Fruit fly (Drosophila melanogaster) whole organism, embryonic: ENCODE data around the gene CG5225.

Experiments
- CG11093 ChIP-seq: fragments of 200-800 bp; sonication (Bioruptor generic); IDR thresholded peaks from 3 replicates; pipeline ENCODE4 v1.3.6; 2022; ENCODE audit warnings: missing biosample characterization, missing genetic modification characterization
- CG11504 ChIP-seq: fragments of 200-800 bp; sonication (Bioruptor generic); optimal IDR thresholded peaks from 3 replicates; lab custom pipeline; 2019; ENCODE audit warnings: missing biosample characterization, mild to moderate bottlenecking, missing genetic modification characterization, moderate library complexity
- CG12219 ChIP-seq: fragments of 200-800 bp; sonication (Bioruptor generic); optimal IDR thresholded peaks from 3 replicates; lab custom pipeline; 2018; ENCODE audit warnings: missing biosample characterization, mild to moderate bottlenecking, missing genetic modification characterization
- CG12236 ChIP-seq: fragments of 200-800 bp; sonication (Bioruptor generic); optimal IDR thresholded peaks from 2 replicates; lab custom pipeline; 2016; ENCODE audit warnings: missing biosample characterization, missing genetic modification characterization
- CG13424 ChIP-seq: fragments of 200-800 bp; sonication (Bioruptor generic); optimal IDR thresholded peaks from 2 replicates; lab custom pipeline; 2019; ENCODE audit warnings: missing biosample characterization, mild to moderate bottlenecking, missing genetic modification characterization, moderate library complexity
- CG13775 ChIP-seq: fragments of 200-800 bp; sonication (Bioruptor generic); optimal IDR thresholded peaks from 3 replicates; lab custom pipeline; 2017; ENCODE audit warnings: missing biosample characterization, mild to moderate bottlenecking, missing genetic modification characterization
- CG14441 ChIP-seq: fragments of 200-800 bp; sonication (Bioruptor generic); IDR thresholded peaks from 2 replicates; pipeline ENCODE4 v1.3.6; 2022; ENCODE audit warnings: missing biosample characterization, missing genetic modification characterization
- CG14710 ChIP-seq: fragments of 200-800 bp; sonication (Bioruptor generic); optimal IDR thresholded peaks from 3 replicates; lab custom pipeline; 2019; ENCODE audit warnings: missing biosample characterization, mild to moderate bottlenecking, missing genetic modification characterization, moderate library complexity
- CG14965 ChIP-seq: fragments of 200-800 bp; sonication (Bioruptor generic); optimal IDR thresholded peaks from 2 replicates; lab custom pipeline; 2016; ENCODE audit warnings: missing biosample characterization, missing genetic modification characterization, borderline replicate concordance
- CG18011 ChIP-seq: fragments of 200-800 bp; sonication (Bioruptor generic); optimal IDR thresholded peaks from 2 replicates; lab custom pipeline; 2017; ENCODE audit warnings: missing biosample characterization, missing genetic modification characterization, mild to moderate bottlenecking, moderate library complexity, missing genotype
- CG2129 ChIP-seq: fragments of 200-800 bp; sonication (Bioruptor generic); IDR thresholded peaks from 2 replicates; pipeline ENCODE4 v1.3.6; 2022; ENCODE audit warnings: missing biosample characterization, missing genetic modification characterization; ENCODE audit not compliant: partially characterized antibody
- CG2712 ChIP-seq: fragments of 200-800 bp; optimal IDR thresholded peaks from 3 replicates; lab custom pipeline; 2019; ENCODE audit warnings: missing biosample characterization, mild to moderate bottlenecking, missing genetic modification characterization, moderate library complexity
- CG32772 ChIP-seq: fragments of 200-800 bp; sonication (Bioruptor generic); IDR thresholded peaks from 2 replicates; pipeline ENCODE4 v1.3.6; 2022; ENCODE audit warnings: missing biosample characterization, missing genetic modification characterization
- CG4282 ChIP-seq: fragments of 200-800 bp; sonication (Bioruptor generic); optimal IDR thresholded peaks from 2 replicates; lab custom pipeline; 2016; ENCODE audit warnings: missing biosample characterization, missing genetic modification characterization
- CG4424 ChIP-seq: fragments of 200-800 bp; sonication (Bioruptor generic); optimal IDR thresholded peaks from 3 replicates; lab custom pipeline; 2016; ENCODE audit warnings: missing biosample characterization, missing genetic modification characterization
- CG4707 ChIP-seq: fragments of 200-800 bp; sonication (Bioruptor generic); optimal IDR thresholded peaks from 2 replicates; lab custom pipeline; 2018; ENCODE audit warnings: missing biosample characterization, mild to moderate bottlenecking, missing genetic modification characterization, moderate library complexity
- CG4730 ChIP-seq: fragments of 200-800 bp; sonication (Bioruptor generic); IDR thresholded peaks from 2 replicates; pipeline ENCODE4 v1.3.6; 2022; ENCODE audit warnings: missing biosample characterization, missing genetic modification characterization
- CG5953 ChIP-seq: fragments of 200-800 bp; sonication (Bioruptor generic); IDR thresholded peaks from 2 replicates; pipeline ENCODE4 v1.3.6; 2022; ENCODE audit warnings: missing biosample characterization, missing genetic modification characterization
- CG6654 ChIP-seq: fragments of 200-800 bp; sonication (Bioruptor generic); optimal IDR thresholded peaks from 2 replicates; lab custom pipeline; 2017; ENCODE audit warnings: missing biosample characterization, mild to moderate bottlenecking, missing genetic modification characterization
- CG8388 ChIP-seq: fragments of 200-800 bp; sonication (Bioruptor generic); optimal IDR thresholded peaks from 2 replicates; lab custom pipeline; 2019; ENCODE audit warnings: missing biosample characterization, mild to moderate bottlenecking, missing genetic modification characterization, moderate library complexity
- CG9727 ChIP-seq: fragments of 200-800 bp; sonication (Bioruptor generic); optimal IDR thresholded peaks from 3 replicates; lab custom pipeline; 2017; ENCODE audit warnings: missing biosample characterization, mild to moderate bottlenecking, missing genetic modification characterization
- Dll ChIP-seq: fragments of 200-800 bp; sonication (Bioruptor generic); IDR thresholded peaks from 4 replicates; pipeline ENCODE4 v1.3.6; 2022; ENCODE audit warnings: missing biosample characterization, missing genetic modification characterization; ENCODE audit not compliant: partially characterized antibody
- Dref ChIP-seq: fragments of 200-800 bp; sonication (Bioruptor generic); IDR thresholded peaks from 2 replicates; pipeline ENCODE4 v1.3.6; 2022; ENCODE audit warnings: missing biosample characterization, missing genetic modification characterization
- Myb ChIP-seq: fragments of 200-800 bp; sonication (Bioruptor generic); optimal IDR thresholded peaks from 2 replicates; lab custom pipeline; 2016; ENCODE audit warnings: missing biosample characterization, missing genetic modification characterization
- Pdp1 ChIP-seq, 2 experiments: fragments of 200-800 bp; sonication (Bioruptor generic); optimal IDR thresholded peaks; 3 replicates each; lab custom pipeline; 2016; ENCODE audit warnings: missing biosample characterization in 2 of 2, missing genetic modification characterization in 2 of 2, mild to moderate bottlenecking in 1 of 2, moderate library complexity in 1 of 2
- Xbp1 ChIP-seq: fragments of 200-800 bp; sonication (Bioruptor generic); optimal IDR thresholded peaks from 3 replicates; lab custom pipeline; 2016; ENCODE audit warnings: missing biosample characterization, mild to moderate bottlenecking, missing genetic modification characterization
- ab ChIP-seq: fragments of 200-800 bp; sonication (Bioruptor generic); optimal IDR thresholded peaks from 2 replicates; lab custom pipeline; 2016; ENCODE audit warnings: missing biosample characterization, missing genetic modification characterization
- al ChIP-seq: fragments of 200-800 bp; sonication (Bioruptor generic); IDR thresholded peaks from 2 replicates; pipeline ENCODE4 v1.3.6; 2022; ENCODE audit warnings: missing biosample characterization, missing genetic modification characterization
- bigmax ChIP-seq: fragments of 200-800 bp; sonication (Bioruptor generic); optimal IDR thresholded peaks from 2 replicates; lab custom pipeline; 2018; ENCODE audit warnings: missing biosample characterization, mild to moderate bottlenecking, missing genetic modification characterization
- cad ChIP-seq: fragments of >200 bp; optimal IDR thresholded peaks from 2 replicates; lab custom pipeline; 2017; ENCODE audit warnings: missing biosample characterization, missing genetic modification characterization
- cas ChIP-seq: fragments of 200-800 bp; sonication (Bioruptor generic); IDR thresholded peaks from 2 replicates; pipeline ENCODE4 v1.3.6; 2022; ENCODE audit warnings: missing biosample characterization, missing genetic modification characterization
- cato ChIP-seq: fragments of 200-800 bp; sonication (Bioruptor generic); optimal IDR thresholded peaks from 2 replicates; lab custom pipeline; 2016; ENCODE audit warnings: missing biosample characterization, missing genetic modification characterization, borderline replicate concordance
- chif ChIP-seq, 2 experiments: fragments of 200-800 bp; sonication (Bioruptor generic); optimal IDR thresholded peaks; 3 replicates each; lab custom pipeline; 2016; ENCODE audit warnings: missing biosample characterization in 2 of 2, missing genetic modification characterization in 2 of 2
- croc ChIP-seq: fragments of 200-800 bp; sonication (Bioruptor generic); conservative IDR thresholded peaks from 3 replicates; pipeline ENCODE4 v1.3.6; 2022; ENCODE audit warnings: missing biosample characterization, missing genetic modification characterization
- da ChIP-seq: fragments of 200-800 bp; sonication (Bioruptor generic); optimal IDR thresholded peaks from 2 replicates; lab custom pipeline; 2016; ENCODE audit warnings: missing biosample characterization, missing genetic modification characterization
- ewg ChIP-seq: fragments of 200-800 bp; sonication (Bioruptor generic); optimal IDR thresholded peaks from 3 replicates; lab custom pipeline; 2017; ENCODE audit warnings: mild to moderate bottlenecking, missing biosample characterization, missing genetic modification reagents, missing genetic modification characterization
- grn ChIP-seq: fragments of 200-800 bp; sonication (Bioruptor generic); optimal IDR thresholded peaks from 3 replicates; lab custom pipeline; 2017; ENCODE audit warnings: missing biosample characterization, missing genetic modification characterization
- ham ChIP-seq: fragments of 200-800 bp; sonication (Bioruptor generic); IDR thresholded peaks from 2 replicates; pipeline ENCODE4 v1.3.6; 2022; ENCODE audit warnings: missing biosample characterization, missing genetic modification characterization
- her ChIP-seq: fragments of 200-800 bp; sonication (Bioruptor generic); optimal IDR thresholded peaks from 2 replicates; lab custom pipeline; 2016; ENCODE audit warnings: missing biosample characterization, missing genetic modification characterization
- inv ChIP-seq: fragments of 200-800 bp; sonication (Bioruptor generic); IDR thresholded peaks from 2 replicates; pipeline ENCODE4 v1.3.6; 2022; ENCODE audit warnings: missing biosample characterization, missing genetic modification characterization; ENCODE audit not compliant: partially characterized antibody
- jing ChIP-seq: fragments of 200-800 bp; sonication (Bioruptor generic); optimal IDR thresholded peaks from 2 replicates; lab custom pipeline; 2018; ENCODE audit warnings: missing biosample characterization, mild to moderate bottlenecking, missing genetic modification characterization
- kah ChIP-seq: fragments of 200-800 bp; sonication (Bioruptor generic); optimal IDR thresholded peaks from 2 replicates; lab custom pipeline; 2018; ENCODE audit warnings: missing biosample characterization, mild to moderate bottlenecking, missing genetic modification characterization
- maf-S ChIP-seq: fragments of 200-800 bp; sonication (Bioruptor generic); optimal IDR thresholded peaks from 2 replicates; lab custom pipeline; 2016; ENCODE audit warnings: missing biosample characterization, missing genetic modification characterization
- mam ChIP-seq: fragments of 200-800 bp; sonication (Bioruptor generic); optimal IDR thresholded peaks from 3 replicates; lab custom pipeline; 2016; ENCODE audit warnings: missing biosample characterization, missing genetic modification characterization
- mirr ChIP-seq: fragments of 200-800 bp; sonication (Bioruptor generic); optimal IDR thresholded peaks from 3 replicates; lab custom pipeline; 2018; ENCODE audit warnings: missing biosample characterization, mild to moderate bottlenecking, missing genetic modification characterization
- pan ChIP-seq, 4 experiments: fragments of >200 bp in 3 of 4; fragments of 200-800 bp in 1 of 4; sonication (Bioruptor generic) in 1 of 4; optimal IDR thresholded peaks in 3 of 4; IDR thresholded peaks in 1 of 4; 2 replicates each; pipeline versions ENCODE4 v1.3.6 to Lab custom; 2017 to 2022; ENCODE audit warnings: missing biosample characterization in 2 of 4, missing genetic modification characterization in 2 of 4, mixed read lengths in 1 of 4
- row ChIP-seq: fragments of 200-800 bp; sonication (Bioruptor generic); IDR thresholded peaks from 3 replicates; pipeline ENCODE4 v1.3.6; 2022; ENCODE audit warnings: missing biosample characterization, missing genetic modification characterization
- seq ChIP-seq: fragments of 200-800 bp; sonication (Bioruptor generic); IDR thresholded peaks from 2 replicates; pipeline ENCODE4 v1.3.6; 2022; ENCODE audit warnings: missing biosample characterization, missing genetic modification characterization
- vfl ChIP-seq: fragments of 200-800 bp; sonication (Bioruptor generic); optimal IDR thresholded peaks from 2 replicates; lab custom pipeline; 2016; ENCODE audit warnings: missing biosample characterization, missing genetic modification characterization
- zfh1 ChIP-seq: fragments of 200-800 bp; sonication (Bioruptor generic); IDR thresholded peaks from 3 replicates; pipeline ENCODE4 v1.3.6; 2022; ENCODE audit warnings: missing biosample characterization, missing genetic modification characterization

Gene CG5225

dm6 chr3R:17079859-17080255 is 51.4 kb downstream of the CG5225 start, which contains the start of the genes Keap1 and kuk (continued):
- TF ChIP-seq CG12236 (GFP tag; lab: Kevin White, UChicago) (no peak), zfh1 (GFP tag; lab: Robert Waterston, UW) (peak; percentile 63; the same call in 1 of the 3 replicates), grn (GFP tag; lab: Kevin White, UChicago) (no peak), jing (no peak), CG12219 (no peak), CG6654 (GFP tag; lab: Kevin White, UChicago) (no peak), ham (GFP tag; lab: Robert Waterston, UW) (no peak), kah (GFP tag; lab: Kevin White, UChicago) (no peak), CG11093 (peak; percentile 16; the same call in 1 of the 3 replicates), maf-S (GFP tag; lab: Kevin White, UChicago) (peak; percentile 71), CG4707 (GFP tag; lab: Kevin White, UChicago) (no peak), Pdp1 (GFP tag; optimal IDR thresholded peaks at IDR 0.05; lab: Kevin White, UChicago) (peak; percentile 58 to 82), cas (GFP tag; lab: Robert Waterston, UW) (peak; percentile 40; the same call in 1 of the 2 replicates), cato (GFP tag; lab: Kevin White, UChicago) (peak; percentile 21), CG13424 (tag; lab: Kevin White, UChicago) (peak; percentile 19), CG8388 (no peak), CG4730 (GFP tag; lab: Robert Waterston, UW) (no peak), CG2712 (peak; percentile 62), da (peak; percentile 3), al (GFP tag; lab: Robert Waterston, UW) (peak; percentile 44; the same call in 1 of the 2 replicates), mam (GFP tag; lab: Kevin White, UChicago) (peak; percentile 76), inv (peak; percentile 88), Xbp1 (GFP tag; lab: Kevin White, UChicago) (peak; percentile 71), CG14965 (no peak), her (GFP tag; lab: Kevin White, UChicago) (peak; percentile 29), CG14441 (GFP tag; lab: Robert Waterston, UW) (peak; percentile 57; the same call in 1 of the 2 replicates), bigmax (GFP tag; lab: Kevin White, UChicago) (no peak), CG4424 (GFP tag; lab: Kevin White, UChicago) (peak; percentile 30), CG4282 (GFP tag; lab: Kevin White, UChicago) (no peak), CG13775 (peak; percentile 53), Dll (peak; percentile 91), pan (optimal IDR thresholded peaks at IDR 0.05; lab: Kevin White, UChicago) (no peak), pan (GFP tag; optimal IDR thresholded peaks at IDR 0.05 in 1 of 2, IDR thresholded peaks at IDR 0.05 in 1 of 2) (no peak), CG14710 (tag; lab: Kevin White, UChicago) (peak; percentile 82), CG32772 (GFP tag; lab: Robert Waterston, UW) (peak; percentile 46; the same call in 1 of the 2 replicates), chif (GFP tag; optimal IDR thresholded peaks at IDR 0.05; lab: Kevin White, UChicago) (peak; percentile 44 to 65), cad (GFP tag; lab: Kevin White, UChicago) (no peak), CG18011 (peak; percentile 34), CG11504 (tag; lab: Kevin White, UChicago) (peak; percentile 45), croc (GFP tag; lab: Robert Waterston, UW) (0 out of 3 replicates have a peak, but pooled peaks have one; percentile 15), Dref (GFP tag; lab: Robert Waterston, UW) (peak; percentile 62), vfl (GFP tag; lab: Kevin White, UChicago) (peak; percentile 24), ewg (GFP tag; lab: Kevin White, UChicago) (peak; percentile 58), row (GFP tag; lab: Robert Waterston, UW) (peak; percentile 50; the same call in 2 of the 3 replicates), ab (GFP tag; lab: Kevin White, UChicago) (no peak), CG9727 (peak; percentile 41), CG2129 (GFP tag; lab: Robert Waterston, UW) (peak; percentile 66), Myb (peak; percentile 92), seq (GFP tag; lab: Robert Waterston, UW) (0 out of 2 replicates have a peak, but pooled peaks have one; percentile 0), mirr (GFP tag; lab: Kevin White, UChicago) (no peak), CG5953 (no peak)
